Fruit fly (Drosophila melanogaster): ENCODE data around the gene Sf3b5.
A peak's percentile ranks its signal among the peaks of the same experiment; 100 is the strongest.

Gene Sf3b5

DNA sequence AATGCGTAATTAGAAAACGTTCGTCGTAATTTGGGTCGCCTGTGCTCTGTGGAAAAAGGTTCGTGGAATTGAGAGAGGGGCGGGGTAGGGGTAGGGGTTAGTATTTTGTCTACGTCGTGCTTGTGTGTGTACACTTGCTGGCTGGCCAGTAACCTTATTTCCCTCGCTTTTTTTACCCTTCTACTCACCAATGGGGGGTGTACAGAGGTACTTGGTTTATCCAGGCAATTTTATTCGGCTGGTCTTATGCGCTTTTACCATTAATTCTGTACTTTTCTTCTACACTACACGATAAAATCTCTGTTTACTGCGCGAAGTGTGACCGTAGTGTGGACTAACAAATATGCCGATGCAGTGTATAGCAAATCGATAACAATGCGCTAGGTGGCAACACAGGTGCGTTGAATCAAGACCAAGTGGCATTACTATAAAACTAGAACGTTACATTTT is 4.6 kb upstream of the Sf3b5 start, which contains the start of gene tgo (continued):
- TF ChIP-seq CG4328 (GFP tag; optimal IDR thresholded peaks at IDR 0.05), result no peak
- TF ChIP-seq CG10147 (GFP tag; optimal IDR thresholded peaks at IDR 0.05), result no peak
- no peak for TF ChIP-seq CG17568 (GFP tag; optimal IDR thresholded peaks at IDR 0.05)
- peak; percentile 13 for TF ChIP-seq CG33557 (GFP tag; optimal IDR thresholded peaks at IDR 0.05)
- TF ChIP-seq Aef1 (GFP tag; IDR thresholded peaks at IDR 0.05), result no peak
- peak; percentile 50 for TF ChIP-seq onecut (GFP tag; IDR thresholded peaks at IDR 0.05)
- no peak for TF ChIP-seq CG13775 (GFP tag; optimal IDR thresholded peaks at IDR 0.05)
- peak; percentile 85 for TF ChIP-seq HmgZ (tag; optimal IDR thresholded peaks at IDR 0.05)
- TF ChIP-seq mam (GFP tag; optimal IDR thresholded peaks at IDR 0.05), result no peak
- no peak for TF ChIP-seq Nf-YA (GFP tag; IDR thresholded peaks at IDR 0.05)
- no peak for TF ChIP-seq chm (GFP tag; IDR thresholded peaks at IDR 0.05)
- TF ChIP-seq CHES-1-like (GFP tag; optimal IDR thresholded peaks at IDR 0.05), result peak; percentile 64
- TF ChIP-seq CG7786 (GFP tag; optimal IDR thresholded peaks at IDR 0.05), result no peak
- TF ChIP-seq cato (GFP tag; optimal IDR thresholded peaks at IDR 0.05; ENCODE audit: borderline replicate concordance), result no peak
- TF ChIP-seq CG10462 (GFP tag; optimal IDR thresholded peaks at IDR 0.05), result no peak
- no peak for TF ChIP-seq pita (GFP tag; optimal IDR thresholded peaks at IDR 0.05)
- peak; percentile 99 for TF ChIP-seq grn (GFP tag; optimal IDR thresholded peaks at IDR 0.05)
- no peak for TF ChIP-seq Sox100B (GFP tag; optimal IDR thresholded peaks at IDR 0.05)
- no peak for TF ChIP-seq Eip74EF (GFP tag; optimal IDR thresholded peaks at IDR 0.05)
- peak; percentile 34; the same call in 1 of the 2 replicates for TF ChIP-seq Rfx (GFP tag; IDR thresholded peaks at IDR 0.05)
- peak; percentile 47; the same call in 1 of the 3 replicates for TF ChIP-seq knrl (GFP tag; IDR thresholded peaks at IDR 0.05; ENCODE audit: partially characterized antibody)
- no peak for TF ChIP-seq gt (GFP tag; IDR thresholded peaks at IDR 0.05)
- TF ChIP-seq Hr51 (GFP tag; optimal IDR thresholded peaks at IDR 0.05), result no peak
- no peak for TF ChIP-seq CG14050 (GFP tag; IDR thresholded peaks at IDR 0.05)
- peak; percentile 3 for TF ChIP-seq CG12155 (GFP tag; optimal IDR thresholded peaks at IDR 0.05)
- TF ChIP-seq CG8089 (GFP tag; optimal IDR thresholded peaks at IDR 0.05), result no peak
- TF ChIP-seq CG10654 (GFP tag; optimal IDR thresholded peaks at IDR 0.05), result no peak
- TF ChIP-seq pzg (GFP tag; optimal IDR thresholded peaks at IDR 0.05), result peak; percentile 96
- peak; percentile 52 for TF ChIP-seq CoRest (tag; optimal IDR thresholded peaks at IDR 0.05)
- TF ChIP-seq Sox102F (GFP tag; optimal IDR thresholded peaks at IDR 0.05), result no peak
- TF ChIP-seq CG31365 (tag; optimal IDR thresholded peaks at IDR 0.05), result no peak
- no peak for TF ChIP-seq Fer3 (tag; optimal IDR thresholded peaks at IDR 0.05)
- TF ChIP-seq CG9797 (GFP tag; optimal IDR thresholded peaks at IDR 0.05), result peak; percentile 94
- no peak for TF ChIP-seq CG10565 (GFP tag; optimal IDR thresholded peaks at IDR 0.05)
- TF ChIP-seq esg (GFP tag; conservative IDR thresholded peaks at IDR 0.05), result no peak
- TF ChIP-seq en (GFP tag; optimal IDR thresholded peaks at IDR 0.05), result no peak
- TF ChIP-seq CG12659 (GFP tag; optimal IDR thresholded peaks at IDR 0.05), result peak; percentile 69
- no peak for TF ChIP-seq CG7372 (GFP tag; IDR thresholded peaks at IDR 0.05)
- no peak for TF ChIP-seq CG4730 (GFP tag; IDR thresholded peaks at IDR 0.05)
- no peak for TF ChIP-seq Lpt (GFP tag; optimal IDR thresholded peaks at IDR 0.05)
- no peak for TF ChIP-seq CG2129 (GFP tag; IDR thresholded peaks at IDR 0.05; ENCODE audit: partially characterized antibody)
- no peak for TF ChIP-seq z (GFP tag; IDR thresholded peaks at IDR 0.05)
- TF ChIP-seq fd64A (GFP tag; optimal IDR thresholded peaks at IDR 0.05), result no peak
- no peak for TF ChIP-seq CG2199 (GFP tag; IDR thresholded peaks at IDR 0.05)
- TF ChIP-seq CG5180 (GFP tag; optimal IDR thresholded peaks at IDR 0.05), result no peak
- no peak for TF ChIP-seq Xbp1 (GFP tag; optimal IDR thresholded peaks at IDR 0.05)
- peak; percentile 36 for TF ChIP-seq grau (tag; optimal IDR thresholded peaks at IDR 0.05)
- no peak for TF ChIP-seq Hr39 (optimal IDR thresholded peaks at IDR 0.05)
- no peak for TF ChIP-seq CG13894 (tag; optimal IDR thresholded peaks at IDR 0.05)
- TF ChIP-seq CG1832 (GFP tag; optimal IDR thresholded peaks at IDR 0.05), result no peak
- 0 out of 2 replicates have a peak, but pooled peaks have one; percentile 23 for TF ChIP-seq sna (GFP tag; IDR thresholded peaks at IDR 0.05; ENCODE audit: partially characterized antibody)

Data from whole organism, embryonic.